Worm (Caenorhabditis elegans) whole organism, L1 larva: Measurements from ENCODE around the gene ZK652.8.

Experiments used
- C04F5.9 ChIP-seq: sonication (generic microtip); optimal IDR thresholded peaks from 2 replicates; lab custom pipeline; 2016; ENCODE audit warnings: missing genetic modification characterization, missing compliant biosample characterization
- C34B4.2 ChIP-seq: sonication (generic microtip); optimal IDR thresholded peaks from 2 replicates; lab custom pipeline; 2017; ENCODE audit warnings: mild to moderate bottlenecking, missing genetic modification characterization, missing compliant biosample characterization
- aha-1 ChIP-seq: fragments of 150-350 bp; optimal IDR thresholded peaks from 2 replicates; lab custom pipeline; 2014; ENCODE audit warnings: missing biosample characterization, missing genetic modification characterization
- alr-1 ChIP-seq: fragments of 200-800 bp; sonication (Bioruptor generic); optimal IDR thresholded peaks from 2 replicates; lab custom pipeline; 2018; ENCODE audit warnings: borderline replicate concordance, mild to moderate bottlenecking, missing genetic modification characterization, missing compliant biosample characterization
- ama-1 ChIP-seq: fragments of 150-350 bp; optimal IDR thresholded peaks from 2 replicates; lab custom pipeline; 2014
- ceh-82 ChIP-seq, 3 experiments: fragments of 150-350 bp in 1 of 3; sonication (generic microtip) in 2 of 3; optimal IDR thresholded peaks; 2 replicates each; lab custom pipeline; 2014 to 2017; ENCODE audit warnings: missing biosample characterization in 3 of 3, missing genetic modification characterization in 3 of 3
- ceh-90 ChIP-seq: sonication (generic microtip); optimal IDR thresholded peaks from 2 replicates; lab custom pipeline; 2016; ENCODE audit warnings: missing genetic modification characterization, missing compliant biosample characterization
- ces-1 ChIP-seq: fragments of 150-350 bp; optimal IDR thresholded peaks from 2 replicates; lab custom pipeline; 2014; ENCODE audit warnings: missing biosample characterization, missing genetic modification reagents, missing genetic modification characterization
- dpl-1 ChIP-seq, 3 experiments: fragments of 150-350 bp in 2 of 3; sonication (generic microtip) in 1 of 3; optimal IDR thresholded peaks; 2 replicates each; lab custom pipeline; 2014 to 2017; ENCODE audit warnings: missing biosample characterization in 3 of 3, missing genetic modification characterization in 3 of 3, missing genetic modification reagents in 3 of 3
- dsc-1 ChIP-seq: sonication (generic microtip); optimal IDR thresholded peaks from 2 replicates; lab custom pipeline; 2016; ENCODE audit warnings: mild to moderate bottlenecking, missing genetic modification characterization, missing compliant biosample characterization
- efl-3 ChIP-seq: fragments of 200-800 bp; sonication (Bioruptor generic); optimal IDR thresholded peaks from 2 replicates; lab custom pipeline; 2018; ENCODE audit warnings: mild to moderate bottlenecking, missing genetic modification characterization, missing compliant biosample characterization
- egl-13 ChIP-seq: sonication (generic microtip); optimal IDR thresholded peaks from 2 replicates; lab custom pipeline; 2016; ENCODE audit warnings: missing genotype, missing genetic modification reagents, missing genetic modification characterization, missing compliant biosample characterization
- egl-27 ChIP-seq, 2 experiments: fragments of 150-350 bp in 1 of 2; sonication (generic microtip); optimal IDR thresholded peaks; 3 replicates each; lab custom pipeline; 2017 to 2018; ENCODE audit warnings: missing biosample characterization in 2 of 2, missing genetic modification characterization in 2 of 2, missing genetic modification reagents in 2 of 2
- elt-2 ChIP-seq: sonication (generic microtip); optimal IDR thresholded peaks from 2 replicates; lab custom pipeline; 2016; ENCODE audit warnings: missing genetic modification characterization, mild to moderate bottlenecking, inconsistent platforms, missing compliant biosample characterization, missing genetic modification reagents
- elt-3 ChIP-seq, 6 experiments: fragments of 150-350 bp in 1 of 6; sonication (generic microtip); optimal IDR thresholded peaks; 2 replicates each; lab custom pipeline; 2017 to 2018; ENCODE audit warnings: missing biosample characterization in 6 of 6, missing genetic modification characterization in 6 of 6, inconsistent platforms in 1 of 6
- ets-5 ChIP-seq: fragments of 200-800 bp; sonication (Bioruptor generic); IDR thresholded peaks from 2 replicates; pipeline ENCODE4 v1.3.6; 2022; ENCODE audit warnings: missing genetic modification characterization, missing compliant biosample characterization
- grh-1 ChIP-seq: fragments of 200-800 bp; sonication (Bioruptor generic); IDR thresholded peaks from 2 replicates; pipeline ENCODE4 v1.3.6; 2022; ENCODE audit warnings: missing genetic modification reagents, missing genetic modification characterization, missing compliant biosample characterization
- hlh-17 ChIP-seq: fragments of 200-800 bp; sonication (Bioruptor generic); optimal IDR thresholded peaks from 2 replicates; lab custom pipeline; 2018; ENCODE audit warnings: missing genetic modification characterization, mild to moderate bottlenecking, missing compliant biosample characterization, moderate library complexity, borderline replicate concordance
- hpl-2 ChIP-seq: fragments of 150-350 bp; optimal IDR thresholded peaks from 2 replicates; lab custom pipeline; 2014; ENCODE audit warnings: missing biosample characterization, missing genetic modification reagents, missing genetic modification characterization
- lin-14 ChIP-seq: fragments of 200-800 bp; sonication (Bioruptor generic); optimal IDR thresholded peaks from 2 replicates; lab custom pipeline; 2018; ENCODE audit warnings: mild to moderate bottlenecking, missing genetic modification characterization, moderate library complexity, missing compliant biosample characterization
- lin-35 ChIP-seq, 2 experiments: fragments of 150-350 bp; optimal IDR thresholded peaks; 2 replicates each; lab custom pipeline; 2014; ENCODE audit warnings: missing biosample characterization in 2 of 2, missing genetic modification characterization in 2 of 2, missing genetic modification reagents in 2 of 2
- lsy-2 ChIP-seq, 2 experiments: fragments of 150-350 bp; optimal IDR thresholded peaks; 2 replicates each; lab custom pipeline; 2014; ENCODE audit warnings: missing biosample characterization in 2 of 2, missing genetic modification characterization in 2 of 2
- mdl-1 ChIP-seq, 2 experiments: fragments of 150-350 bp; optimal IDR thresholded peaks; 2 replicates each; lab custom pipeline; 2014 to 2017; ENCODE audit warnings: missing biosample characterization in 2 of 2, missing genetic modification characterization in 2 of 2, inconsistent platforms in 1 of 2
- mef-2 ChIP-seq: fragments of 150-350 bp; optimal IDR thresholded peaks from 2 replicates; lab custom pipeline; 2014; ENCODE audit warnings: missing biosample characterization, missing genetic modification characterization
- mep-1 ChIP-seq: fragments of 150-350 bp; optimal IDR thresholded peaks from 2 replicates; lab custom pipeline; 2014; ENCODE audit warnings: missing biosample characterization, missing genetic modification characterization
- nhr-11 ChIP-seq: fragments of 150-350 bp; optimal IDR thresholded peaks from 2 replicates; lab custom pipeline; 2014; ENCODE audit warnings: missing biosample characterization, missing genetic modification characterization
- nhr-19 ChIP-seq: fragments of 200-800 bp; sonication (Bioruptor generic); conservative IDR thresholded peaks from 2 replicates; pipeline ENCODE4 v1.3.6; 2022; ENCODE audit warnings: missing genetic modification characterization, missing compliant biosample characterization
- nhr-20 ChIP-seq: sonication (generic microtip); optimal IDR thresholded peaks from 2 replicates; lab custom pipeline; 2016; ENCODE audit warnings: mild to moderate bottlenecking, missing genetic modification characterization, missing compliant biosample characterization
- nhr-77 ChIP-seq: fragments of 150-350 bp; optimal IDR thresholded peaks from 2 replicates; lab custom pipeline; 2014; ENCODE audit warnings: missing biosample characterization, missing genetic modification characterization
- nhr-85 ChIP-seq: sonication (generic microtip); peaks from one replicate; lab custom pipeline; 2016; ENCODE audit warnings: missing genetic modification characterization, inconsistent platforms, missing compliant biosample characterization
- nhr-90 ChIP-seq: sonication (generic microtip); optimal IDR thresholded peaks from 2 replicates; lab custom pipeline; 2016; ENCODE audit warnings: mild to moderate bottlenecking, missing genetic modification characterization, missing compliant biosample characterization; ENCODE audit not compliant: poor library complexity
- pax-3 ChIP-seq: fragments of 200-800 bp; sonication (Bioruptor generic); optimal IDR thresholded peaks from 2 replicates; lab custom pipeline; 2018; ENCODE audit warnings: mild to moderate bottlenecking, missing genetic modification characterization, moderate library complexity, missing compliant biosample characterization
- pqm-1 ChIP-seq: sonication (generic microtip); optimal IDR thresholded peaks from 3 replicates; lab custom pipeline; 2017; ENCODE audit warnings: missing biosample characterization, missing genetic modification characterization
- rnt-1 ChIP-seq: sonication (generic microtip); optimal IDR thresholded peaks from 2 replicates; lab custom pipeline; 2016; ENCODE audit warnings: mild to moderate bottlenecking, missing genetic modification characterization, moderate library complexity, missing compliant biosample characterization
- snpc-4 ChIP-seq: fragments of 150-350 bp; optimal IDR thresholded peaks from 2 replicates; lab custom pipeline; 2014; ENCODE audit warnings: missing biosample characterization, missing genetic modification characterization
- sox-4 ChIP-seq: sonication (generic microtip); optimal IDR thresholded peaks from 2 replicates; lab custom pipeline; 2016; ENCODE audit warnings: missing genetic modification characterization, missing compliant biosample characterization
- sptf-1 ChIP-seq: fragments of 150-350 bp; optimal IDR thresholded peaks from 2 replicates; lab custom pipeline; 2014; ENCODE audit warnings: missing biosample characterization, missing genetic modification characterization
- swsn-7 ChIP-seq: sonication (generic microtip); optimal IDR thresholded peaks from 2 replicates; lab custom pipeline; 2016; ENCODE audit warnings: missing genetic modification characterization, missing compliant biosample characterization
- unc-62 ChIP-seq: fragments of 150-350 bp; optimal IDR thresholded peaks from 2 replicates; lab custom pipeline; 2014; ENCODE audit warnings: missing biosample characterization, missing genetic modification reagents, missing genetic modification characterization
- unc-98 ChIP-seq: fragments of 200-800 bp; sonication (Bioruptor generic); IDR thresholded peaks from 2 replicates; pipeline ENCODE4 v1.3.6; 2022; ENCODE audit warnings: missing genetic modification characterization, missing compliant biosample characterization
- vab-15 ChIP-seq: sonication (generic microtip); optimal IDR thresholded peaks from 2 replicates; lab custom pipeline; 2017; ENCODE audit warnings: missing genotype, mild to moderate bottlenecking, missing genetic modification characterization, missing compliant biosample characterization
- xbp-1 ChIP-seq: sonication (generic microtip); optimal IDR thresholded peaks from 2 replicates; lab custom pipeline; 2016; ENCODE audit warnings: missing genetic modification characterization, missing compliant biosample characterization
- zag-1 ChIP-seq: fragments of 150-350 bp; optimal IDR thresholded peaks from 2 replicates; lab custom pipeline; 2014; ENCODE audit warnings: missing biosample characterization, missing genetic modification characterization
- ztf-11 ChIP-seq, 2 experiments: sonication (generic microtip); optimal IDR thresholded peaks; 2 replicates each; lab custom pipeline; 2016 to 2017; ENCODE audit warnings: missing genetic modification characterization in 2 of 2, missing biosample characterization in 1 of 2, missing compliant biosample characterization in 1 of 2
- ztf-4 ChIP-seq: fragments of 150-350 bp; optimal IDR thresholded peaks from 2 replicates; lab custom pipeline; 2014; ENCODE audit warnings: missing biosample characterization, missing genetic modification characterization

The ZK652.8 gene

DNA sequence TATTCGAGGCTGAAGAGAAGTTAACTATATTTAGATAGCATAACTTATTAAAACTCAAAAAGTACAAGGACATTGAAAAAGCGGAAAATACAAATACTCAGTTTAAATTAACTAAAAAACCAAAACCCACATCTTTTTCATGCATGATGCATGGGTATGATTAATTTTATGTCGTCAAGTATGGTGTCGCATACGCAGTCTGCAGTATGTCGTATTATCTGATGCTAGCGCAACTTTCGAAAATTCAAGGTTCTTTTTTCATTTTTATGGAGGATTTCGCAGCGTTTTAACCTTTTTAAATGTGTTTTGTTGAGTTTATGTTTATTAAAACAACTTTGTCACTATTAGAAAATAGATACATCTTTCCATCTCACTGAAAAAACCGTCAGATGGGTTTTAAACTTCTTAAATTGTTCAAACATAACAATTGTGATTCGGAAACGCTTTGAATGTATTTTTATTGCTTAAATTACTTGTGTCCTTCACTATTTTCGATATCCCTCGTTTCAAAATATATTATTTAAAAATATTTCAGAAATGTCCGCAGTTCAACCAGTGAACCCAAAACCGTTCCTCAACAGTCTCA, 18.2 kb upstream of the ZK652.8 start, which contains the start of gene snr-5 (continued):
- TF ChIP-seq hpl-2 (no peak), pqm-1 (no peak), swsn-7 (no peak)

- TF ChIP-seq nhr-19 (GFP tag; lab: Robert Waterston, UW) (no peak), xbp-1 (no peak), nhr-20 (tag; lab: Kevin White, UChicago) (no peak), elt-2 (tag; lab: Kevin White, UChicago) (peak; percentile 20)
- TF ChIP-seq, all 84 proteins: peak for 1
Observed at ce11 chrIII:7860885-7861284, 17.4 kb upstream of the ZK652.8 start, which contains the start of gene cuc-1. TSS of gene cuc-1 (minus strand) at chrIII:7860985.

DNA sequence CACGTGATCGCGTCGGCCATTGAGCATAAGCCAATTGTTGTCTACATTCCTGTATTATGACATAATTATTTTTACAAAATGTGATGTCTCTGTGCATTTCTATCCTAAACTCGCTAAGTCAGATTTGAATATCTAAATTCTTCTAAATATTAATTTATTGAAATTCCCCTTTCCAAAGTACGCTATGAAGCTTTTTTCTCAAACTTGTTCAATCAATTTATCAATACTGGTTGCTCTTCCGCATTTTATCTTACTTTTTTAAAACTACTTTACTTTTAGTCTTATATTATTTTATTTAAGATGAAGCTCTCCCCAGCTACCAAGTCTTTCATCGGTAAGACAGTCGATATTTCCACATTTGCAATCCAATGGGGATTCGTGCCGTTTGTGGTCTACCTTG, 15.9 kb upstream of the ZK652.8 start, which contains the start of gene tomm-7:
TSS of gene tomm-7 (plus strand) at position 301 of the 400 bp plus-strand sequence.
- TF ChIP-seq dsc-1: no peak
- no peak for TF ChIP-seq vab-15
- no peak for TF ChIP-seq egl-13
- TF ChIP-seq ztf-4: no peak
- TF ChIP-seq hlh-17 (GFP tag; lab: Kevin White, UChicago): no peak
- no peak for TF ChIP-seq nhr-90 (tag; lab: Kevin White, UChicago)
- TF ChIP-seq rnt-1 (tag; lab: Kevin White, UChicago): no peak
- no peak for TF ChIP-seq elt-3 (tag; optimal IDR thresholded peaks at IDR 0.05; lab: Kevin White, UChicago)
- TF ChIP-seq lsy-2 (tag; optimal IDR thresholded peaks at IDR 0.05; lab: Kevin White, UChicago): no peak
- no peak for TF ChIP-seq lin-35 (GFP tag; optimal IDR thresholded peaks at IDR 0.05; lab: Kevin White, UChicago)
- TF ChIP-seq unc-62 (GFP tag; lab: Kevin White, UChicago): no peak
- TF ChIP-seq nhr-19 (GFP tag; lab: Robert Waterston, UW): no peak
- TF ChIP-seq efl-3 (GFP tag; lab: Kevin White, UChicago): no peak
- TF ChIP-seq zag-1 (tag; lab: Kevin White, UChicago): no peak
- no peak for TF ChIP-seq mef-2
- TF ChIP-seq ets-5 (GFP tag; lab: Robert Waterston, UW): no peak
- TF ChIP-seq snpc-4 (tag; lab: Kevin White, UChicago): no peak
- TF ChIP-seq unc-98: no peak
- no peak for TF ChIP-seq alr-1
- no peak for TF ChIP-seq ces-1 (GFP tag; lab: Kevin White, UChicago)

- TF ChIP-seq ceh-90: peak; percentile 87
- TF ChIP-seq mdl-1 (tag; optimal IDR thresholded peaks at IDR 0.05; lab: Kevin White, UChicago): no peak
- TF ChIP-seq nhr-77 (tag; lab: Kevin White, UChicago): no peak
- TF ChIP-seq swsn-7: no peak
- TF ChIP-seq pax-3 (tag; lab: Kevin White, UChicago): peak; percentile 12
- TF ChIP-seq dpl-1 (GFP tag; optimal IDR thresholded peaks at IDR 0.05; lab: Kevin White, UChicago): peak; percentile 7 to 42 (median 36)
- no peak for TF ChIP-seq sptf-1 (tag; lab: Kevin White, UChicago)
- TF ChIP-seq egl-27 (tag; optimal IDR thresholded peaks at IDR 0.05; lab: Kevin White, UChicago): no peak
- TF ChIP-seq C04F5.9 (tag; lab: Kevin White, UChicago): peak; percentile 52
- peak in 1 of 2 experiments; percentile 55 for TF ChIP-seq ztf-11 (tag; optimal IDR thresholded peaks at IDR 0.05; lab: Kevin White, UChicago)
- TF ChIP-seq alr-1: no peak
- TF ChIP-seq ceh-82 (tag; optimal IDR thresholded peaks at IDR 0.05; lab: Kevin White, UChicago): no peak
- peak; percentile 23 for TF ChIP-seq mep-1
- TF ChIP-seq elt-2 (tag; lab: Kevin White, UChicago): no peak
- TF ChIP-seq snpc-4 (tag; lab: Kevin White, UChicago): no peak
- TF ChIP-seq vab-15: no peak
- TF ChIP-seq ama-1: no peak
- TF ChIP-seq nhr-85 (tag; lab: Kevin White, UChicago): peak; percentile 72
- TF ChIP-seq grh-1: no peak
- no peak for TF ChIP-seq efl-3 (GFP tag; lab: Kevin White, UChicago)
- no peak for TF ChIP-seq C34B4.2
- no peak for TF ChIP-seq nhr-11 (tag; lab: Kevin White, UChicago)
- peak in 1 of 2 experiments; percentile 12 for TF ChIP-seq lin-35 (GFP tag; optimal IDR thresholded peaks at IDR 0.05; lab: Kevin White, UChicago)
- TF ChIP-seq lin-14 (GFP tag; lab: Kevin White, UChicago): peak; percentile 47
- TF ChIP-seq aha-1: no peak
- TF ChIP-seq dsc-1: peak; percentile 13
- TF ChIP-seq sox-4 (tag; lab: Kevin White, UChicago): no peak
Observed at ce11 chrIII:7858407-7859029, 15.1 kb upstream of the ZK652.8 start, which contains the start of the genes coq-5 and ufm-1. TSS of gene coq-5 (minus strand) at chrIII:7858457. TSS of gene ufm-1 (plus strand) at chrIII:7858979.
